Worm (Caenorhabditis elegans): ENCODE results near the gene F10E7.2.

DNA sequence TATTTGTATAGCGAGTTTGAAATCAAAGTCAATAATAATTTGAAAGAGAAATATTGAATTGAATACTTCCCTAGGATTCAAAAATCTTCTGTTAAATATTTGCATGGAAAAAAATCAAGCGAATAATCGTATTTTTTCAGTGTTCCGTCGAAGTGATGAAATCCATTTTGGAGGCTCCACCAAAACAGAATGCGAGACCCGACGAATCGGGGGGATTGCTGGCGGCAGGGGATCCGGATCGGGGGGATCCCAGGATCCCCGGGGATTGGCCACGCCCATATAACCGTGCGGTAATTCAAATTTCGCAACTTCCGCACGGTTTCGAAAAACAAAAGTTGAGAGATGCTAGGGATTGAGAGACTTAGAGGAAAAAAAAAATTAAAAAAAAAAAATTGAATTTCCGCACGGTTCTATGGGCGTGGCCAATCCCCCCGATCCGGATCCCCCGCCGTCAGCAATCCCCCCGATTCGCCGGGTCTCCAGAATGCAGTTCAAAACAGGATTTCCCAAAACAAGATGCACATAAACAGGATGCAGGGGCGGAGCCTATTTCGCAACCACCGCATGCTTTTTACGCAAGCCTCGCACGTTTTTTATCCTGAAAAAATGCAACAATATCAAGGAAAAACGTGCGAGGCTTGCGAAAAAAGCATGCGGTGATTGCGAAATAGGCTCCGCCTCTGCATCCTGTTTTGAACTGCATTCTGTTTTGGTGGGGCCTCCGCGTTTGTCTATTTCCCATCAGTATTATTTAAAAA lies 798 bp downstream of the F10E7.2 start, which contains the start of gene F10E7.11:
- TF ChIP-seq F10E7.11 (tag; optimal IDR thresholded peaks at IDR 0.05) (no peak), zim-3 (tag; optimal IDR thresholded peaks at IDR 0.05) (no peak), cebp-1 (GFP tag; IDR thresholded peaks at IDR 0.05) (peak; percentile 92), cebp-1 (tag; optimal IDR thresholded peaks at IDR 0.05) (peak; percentile 99), tbx-9 (tag; optimal IDR thresholded peaks at IDR 0.05; ENCODE audit: borderline replicate concordance) (no peak), dpl-1 (GFP tag; optimal IDR thresholded peaks at IDR 0.05) (no peak), unc-62 (GFP tag; optimal IDR thresholded peaks at IDR 0.05) (no peak), zfh-2 (GFP tag; conservative IDR thresholded peaks at IDR 0.05) (peak; percentile 92), rpc-1 (optimal IDR thresholded peaks at IDR 0.05) (peak; percentile 9), rpc-1 (tag; optimal IDR thresholded peaks at IDR 0.05) (no peak)
